Worm (Caenorhabditis elegans) whole organism, L4/young adult: Measurements from ENCODE around the gene F20D6.10.

Experiments
- W03F9.2 ChIP-seq: fragments of 150-350 bp; optimal IDR thresholded peaks from 2 replicates; lab custom pipeline; 2014; ENCODE audit warnings: missing biosample characterization, missing genetic modification characterization
- dao-5 ChIP-seq: sonication (generic microtip); optimal IDR thresholded peaks from 2 replicates; lab custom pipeline; 2016; ENCODE audit warnings: missing genotype, missing genetic modification characterization, moderate library complexity, missing compliant biosample characterization

DNA sequence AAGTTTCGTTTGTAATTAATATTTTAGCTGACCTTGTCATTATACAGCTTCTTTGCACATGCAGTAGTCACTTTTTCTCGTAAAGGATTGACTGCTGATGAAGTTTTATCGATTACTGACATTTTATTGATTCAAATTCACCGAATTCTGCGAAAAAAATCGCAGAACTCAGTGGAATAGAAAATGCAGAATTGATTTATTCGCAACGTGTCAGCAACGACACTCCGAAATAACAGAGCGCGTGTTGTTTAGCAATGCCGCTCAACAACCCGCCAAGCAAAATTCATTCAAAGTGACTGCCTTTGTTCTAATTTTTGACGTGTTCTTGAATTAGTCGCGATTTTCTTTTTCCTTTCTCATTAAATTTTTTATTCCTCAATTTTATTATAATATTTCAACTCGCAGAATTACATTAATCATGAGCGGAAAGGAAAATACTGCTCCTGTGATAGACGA, 25.4 kb upstream of the F20D6.10 start, which contains the start of the genes cogc-6 and air-1:
- TF ChIP-seq W03F9.2 = no peak
- TF ChIP-seq dao-5 (tag; lab: Kevin White, UChicago) = no peak
